Fruit fly (Drosophila melanogaster): ENCODE measurements around the gene CG17350.

Gene CG17350

DNA sequence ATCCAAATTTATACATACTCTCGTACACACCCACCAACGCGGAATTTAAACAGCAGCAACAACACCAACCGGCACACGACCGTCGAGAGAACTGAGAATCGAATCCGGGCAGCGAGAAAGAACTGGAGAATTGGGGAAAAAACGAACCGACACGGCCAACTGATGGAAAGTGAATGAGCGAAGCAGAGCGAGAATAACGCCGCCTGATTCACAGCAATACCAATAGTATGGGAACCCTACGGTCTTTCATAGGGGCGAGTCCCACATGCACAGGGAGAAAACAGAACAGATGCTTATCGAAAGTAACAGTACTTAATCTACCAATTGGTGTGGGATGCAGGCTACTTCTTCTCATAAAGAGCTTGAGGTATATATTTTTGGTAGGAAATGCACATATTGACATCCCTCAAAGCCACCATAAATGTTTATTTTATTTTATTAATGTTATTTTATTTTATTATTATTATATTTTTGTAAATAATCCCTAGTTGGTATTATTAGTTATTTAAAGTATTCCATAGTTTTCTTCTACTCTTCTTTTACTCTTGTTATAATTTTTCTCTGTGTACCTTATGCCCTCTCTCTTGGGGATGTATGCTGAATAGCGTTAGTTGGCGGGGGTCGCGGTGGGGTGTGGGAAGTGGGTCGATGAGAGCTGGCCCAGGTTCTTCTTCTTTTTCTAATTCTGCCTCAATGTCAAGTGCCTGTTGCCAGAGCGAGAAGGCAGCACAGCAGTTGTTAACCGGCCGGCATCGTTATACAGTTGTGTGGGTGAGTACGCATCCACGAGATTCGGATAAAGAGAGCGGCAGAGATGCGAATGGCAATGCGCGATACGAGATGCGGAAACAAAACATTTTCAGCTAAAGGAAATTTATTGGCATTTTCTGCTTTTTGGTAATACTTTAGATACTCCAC is 17.8 kb downstream of the CG17350 start, which contains the start of gene CG17544 (continued):
- no peak for TF ChIP-seq Dip3 (GFP tag; optimal IDR thresholded peaks at IDR 0.05)
- TF ChIP-seq CG10209 (GFP tag; optimal IDR thresholded peaks at IDR 0.05), result peak; percentile 86
- TF ChIP-seq Fer3 (tag; optimal IDR thresholded peaks at IDR 0.05), result peak; percentile 68
- TF ChIP-seq CHES-1-like (GFP tag; optimal IDR thresholded peaks at IDR 0.05), result peak; percentile 30
- peak; percentile 42 for TF ChIP-seq CG2202 (tag; optimal IDR thresholded peaks at IDR 0.05)
- TF ChIP-seq mirr (GFP tag; optimal IDR thresholded peaks at IDR 0.05), result peak; percentile 68
- TF ChIP-seq grau (tag; optimal IDR thresholded peaks at IDR 0.05), result peak; percentile 87
- peak; percentile 70 for TF ChIP-seq nau (GFP tag; optimal IDR thresholded peaks at IDR 0.05)
- peak; percentile 58 for TF ChIP-seq zfh2 (GFP tag; optimal IDR thresholded peaks at IDR 0.05)
- peak; percentile 47; the same call in 1 of the 2 replicates for TF ChIP-seq ranshi (GFP tag; IDR thresholded peaks at IDR 0.05)
- peak; percentile 70 for TF ChIP-seq CG9215 (GFP tag; IDR thresholded peaks at IDR 0.05)
- peak; percentile 21; the same call in 1 of the 2 replicates for TF ChIP-seq wor (GFP tag; IDR thresholded peaks at IDR 0.05)
- peak; percentile 69 for TF ChIP-seq Xrp1 (GFP tag; IDR thresholded peaks at IDR 0.05)
- TF ChIP-seq trem (tag; optimal IDR thresholded peaks at IDR 0.05), result peak; percentile 75
- TF ChIP-seq cwo (GFP tag; optimal IDR thresholded peaks at IDR 0.05), result peak; percentile 87
- peak; percentile 29 for TF ChIP-seq lbe (GFP tag; optimal IDR thresholded peaks at IDR 0.05)
- TF ChIP-seq Dad (GFP tag; optimal IDR thresholded peaks at IDR 0.05), result no peak
- no peak; the same call in 1 of the 2 replicates for TF ChIP-seq MBD-R2 (GFP tag; IDR thresholded peaks at IDR 0.05)
- TF ChIP-seq sug (tag; optimal IDR thresholded peaks at IDR 0.05), result peak; percentile 81
- TF ChIP-seq Ets97D (GFP tag; optimal IDR thresholded peaks at IDR 0.05), result no peak
- TF ChIP-seq dimm (GFP tag; IDR thresholded peaks at IDR 0.05), result no peak
- peak; percentile 99 for TF ChIP-seq crol (GFP tag; IDR thresholded peaks at IDR 0.05)
- TF ChIP-seq scrt (GFP tag; optimal IDR thresholded peaks at IDR 0.05), result peak; percentile 88
- TF ChIP-seq run (tag; optimal IDR thresholded peaks at IDR 0.05), result peak; percentile 50
- TF ChIP-seq wek (GFP tag; optimal IDR thresholded peaks at IDR 0.05), result no peak
- TF ChIP-seq CG32772 (GFP tag; IDR thresholded peaks at IDR 0.05), result peak; percentile 37; the same call in 1 of the 2 replicates
- TF ChIP-seq emc (GFP tag; optimal IDR thresholded peaks at IDR 0.05), result no peak
- peak; percentile 72 to 86 for TF ChIP-seq bsh (GFP tag; optimal IDR thresholded peaks at IDR 0.05)
- TF ChIP-seq CG43689 (GFP tag; IDR thresholded peaks at IDR 0.05), result no peak
- TF ChIP-seq rib (GFP tag; IDR thresholded peaks at IDR 0.05), result peak; percentile 66; the same call in 1 of the 2 replicates
- TF ChIP-seq CG3995 (GFP tag; optimal IDR thresholded peaks at IDR 0.05), result no peak
- TF ChIP-seq unpg (GFP tag; optimal IDR thresholded peaks at IDR 0.05), result peak; percentile 53
- TF ChIP-seq insv (GFP tag; optimal IDR thresholded peaks at IDR 0.05), result peak in 1 of 2 experiments; percentile 28
- TF ChIP-seq sob (GFP tag; IDR thresholded peaks at IDR 0.05), result peak; percentile 56; the same call in 1 of the 2 replicates
- TF ChIP-seq CG30020 (tag; optimal IDR thresholded peaks at IDR 0.05), result peak; percentile 49
- TF ChIP-seq NC2α (GFP tag; optimal IDR thresholded peaks at IDR 0.05), result no peak
- TF ChIP-seq CG13296 (GFP tag; optimal IDR thresholded peaks at IDR 0.05), result peak; percentile 81
- TF ChIP-seq GATAe (GFP tag; conservative IDR thresholded peaks at IDR 0.05), result no peak
- no peak for TF ChIP-seq knrl (GFP tag; IDR thresholded peaks at IDR 0.05; ENCODE audit: partially characterized antibody)
- TF ChIP-seq CG33213 (GFP tag; optimal IDR thresholded peaks at IDR 0.05), result no peak
- TF ChIP-seq Oaz (GFP tag; IDR thresholded peaks at IDR 0.05), result no peak
- no peak for TF ChIP-seq CG11456 (GFP tag; IDR thresholded peaks at IDR 0.05)
- TF ChIP-seq Bdp1 (GFP tag; optimal IDR thresholded peaks at IDR 0.05), result no peak
- no peak for TF ChIP-seq CG31365 (tag; optimal IDR thresholded peaks at IDR 0.05)
- TF ChIP-seq Scr (GFP tag; IDR thresholded peaks at IDR 0.05; ENCODE audit: partially characterized antibody), result no peak
- TF ChIP-seq CG5180 (GFP tag; optimal IDR thresholded peaks at IDR 0.05), result peak; percentile 30
- TF ChIP-seq Dek (tag; optimal IDR thresholded peaks at IDR 0.05), result peak; percentile 79
- TF ChIP-seq NFAT (GFP tag; IDR thresholded peaks at IDR 0.05), result peak; percentile 70
